Fruit fly (Drosophila melanogaster): Measurements from ENCODE around the gene dls.
A peak's percentile ranks its signal among the peaks of the same experiment; 100 is the strongest.

DNA sequence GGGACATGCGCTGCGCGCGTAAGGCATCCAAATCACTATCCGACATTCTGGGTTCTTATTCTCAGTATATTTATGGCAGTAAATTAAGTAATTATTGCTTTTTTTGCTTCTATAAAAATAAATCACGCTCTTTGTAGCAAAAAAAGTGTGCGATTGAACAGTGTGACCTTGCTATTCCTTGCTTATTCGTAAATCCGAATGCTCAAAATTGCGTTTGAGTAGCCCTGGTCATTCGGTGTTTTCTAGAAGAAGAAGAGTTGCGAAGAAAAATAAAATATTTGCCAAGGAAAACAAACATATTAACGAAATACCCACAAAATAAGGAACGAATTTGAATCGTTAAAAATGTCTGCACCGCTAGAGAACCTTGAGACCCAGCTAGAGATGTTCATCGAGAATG, 30.7 kb downstream of the dls start, which contains the start of the genes PDCD-5 and MED10:
- TF ChIP-seq dsf (GFP tag; optimal IDR thresholded peaks at IDR 0.05; ENCODE audit: borderline replicate concordance) = no peak
- peak; percentile 0 for TF ChIP-seq Dif (GFP tag; optimal IDR thresholded peaks at IDR 0.05; ENCODE audit: partially characterized antibody)
- TF ChIP-seq OdsH (GFP tag; optimal IDR thresholded peaks at IDR 0.05) = peak; percentile 3
- no peak for TF ChIP-seq pan (optimal IDR thresholded peaks at IDR 0.05)
- no peak for TF ChIP-seq lola (GFP tag; optimal IDR thresholded peaks at IDR 0.05)
- no peak for TF ChIP-seq ey (GFP tag; optimal IDR thresholded peaks at IDR 0.05)
- no peak for TF ChIP-seq dl (GFP tag; optimal IDR thresholded peaks at IDR 0.05; ENCODE audit: insufficient read depth in 1 of 2, partially characterized antibody in 2 of 2)
- TF ChIP-seq Myc (optimal IDR thresholded peaks at IDR 0.05) = peak; percentile 29
- no peak for TF ChIP-seq h (GFP tag; optimal IDR thresholded peaks at IDR 0.05)
- no peak for TF ChIP-seq brk (GFP tag; optimal IDR thresholded peaks at IDR 0.05)
- no peak for TF ChIP-seq tai (GFP tag; optimal IDR thresholded peaks at IDR 0.05)
- TF ChIP-seq Hr78 (GFP tag; optimal IDR thresholded peaks at IDR 0.05) = no peak
- TF ChIP-seq Hnf4 (GFP tag; optimal IDR thresholded peaks at IDR 0.05) = no peak

All from whole organism, wandering third instar larva.